Worm (Caenorhabditis elegans): Measurements from ENCODE around the gene sdhb-1.

Gene sdhb-1

ce11 chrII:9343955-9344354 lies 8.6 kb downstream of the sdhb-1 start (continued):
- TF ChIP-seq nhr-90 (tag; optimal IDR thresholded peaks at IDR 0.05; ENCODE audit: poor library complexity) (peak; percentile 48), nhr-84 (tag; optimal IDR thresholded peaks at IDR 0.05) (no peak), fkh-8 (tag; optimal IDR thresholded peaks at IDR 0.05) (no peak), mep-1 (tag; optimal IDR thresholded peaks at IDR 0.05) (peak; percentile 20), hlh-17 (GFP tag; optimal IDR thresholded peaks at IDR 0.05; ENCODE audit: borderline replicate concordance) (no peak), egl-13 (tag; optimal IDR thresholded peaks at IDR 0.05) (no peak), C16A3.4 (tag; optimal IDR thresholded peaks at IDR 0.05) (no peak), nhr-237 (tag; optimal IDR thresholded peaks at IDR 0.05) (no peak), pag-3 (tag; optimal IDR thresholded peaks at IDR 0.05; ENCODE audit: borderline replicate concordance, insufficient read depth) (no peak), unc-98 (GFP tag; IDR thresholded peaks at IDR 0.05) (no peak), nhr-76 (tag; optimal IDR thresholded peaks at IDR 0.05) (no peak), mdl-1 (tag; optimal IDR thresholded peaks at IDR 0.05) (peak in 1 of 2 experiments; percentile 70), unc-86 (tag; optimal IDR thresholded peaks at IDR 0.05) (no peak), irx-1 (tag; optimal IDR thresholded peaks at IDR 0.05) (no peak), ceh-90 (tag; optimal IDR thresholded peaks at IDR 0.05) (no peak), mab-9 (GFP tag; IDR thresholded peaks at IDR 0.05) (no peak), aly-2 (tag; optimal IDR thresholded peaks at IDR 0.05) (no peak), lsy-2 (tag; optimal IDR thresholded peaks at IDR 0.05) (peak in 1 of 2 experiments; percentile 12), ama-1 (optimal IDR thresholded peaks at IDR 0.05) (no peak), F16B12.6 (tag; optimal IDR thresholded peaks at IDR 0.05) (no peak), lin-39 (tag; optimal IDR thresholded peaks at IDR 0.05) (no peak), lin-14 (GFP tag; optimal IDR thresholded peaks at IDR 0.05) (peak; percentile 84), unc-30 (tag; optimal IDR thresholded peaks at IDR 0.05) (no peak), elt-2 (tag; optimal IDR thresholded peaks at IDR 0.05) (no peak), nhr-11 (tag; optimal IDR thresholded peaks at IDR 0.05) (no peak), ces-1 (GFP tag; optimal IDR thresholded peaks at IDR 0.05) (no peak), nhr-20 (tag; optimal IDR thresholded peaks at IDR 0.05) (peak; percentile 80), nhr-85 (tag) (peak; percentile 94), lir-3 (tag; optimal IDR thresholded peaks at IDR 0.05; ENCODE audit: poor library complexity) (no peak), C04F5.9 (tag; optimal IDR thresholded peaks at IDR 0.05) (no peak), C34B4.2 (tag; optimal IDR thresholded peaks at IDR 0.05) (no peak), Y116A8C.19 (tag; optimal IDR thresholded peaks at IDR 0.05; ENCODE audit: borderline replicate concordance) (no peak), efl-3 (GFP tag; optimal IDR thresholded peaks at IDR 0.05) (no peak)

- no peak for TF ChIP-seq egl-13 (tag; optimal IDR thresholded peaks at IDR 0.05)
- TF ChIP-seq snu-23 (GFP tag; optimal IDR thresholded peaks at IDR 0.05) = no peak
- TF ChIP-seq mep-1 (tag; optimal IDR thresholded peaks at IDR 0.05) = peak; percentile 10
These were observed 13.7 kb downstream of the sdhb-1 start, which contains the start of gene ttll-12 for ce11 chrII:9338859-9339258. Gene ttll-12, plus strand, starts transcription at chrII:9338997.

- TF ChIP-seq fkh-10 (GFP tag; optimal IDR thresholded peaks at IDR 0.05) (no peak), mep-1 (tag; optimal IDR thresholded peaks at IDR 0.05) (peak; percentile 32), nhr-71 (tag; optimal IDR thresholded peaks at IDR 0.05) (no peak)
These were observed 15.9 kb downstream of the sdhb-1 start for ce11 chrII:9336651-9337050.

ce11 chrII:9333714-9334113 lies 18.8 kb downstream of the sdhb-1 start, which contains the start of gene scp-1:
Gene scp-1, plus strand, starts transcription at chrII:9334014.
- TF ChIP-seq fkh-4 (tag; optimal IDR thresholded peaks at IDR 0.05; ENCODE audit: borderline replicate concordance) (no peak), vab-15 (tag; optimal IDR thresholded peaks at IDR 0.05) (no peak), lir-3 (tag; optimal IDR thresholded peaks at IDR 0.05; ENCODE audit: poor library complexity) (no peak), snu-23 (GFP tag; optimal IDR thresholded peaks at IDR 0.05) (no peak), snpc-4 (tag; optimal IDR thresholded peaks at IDR 0.05) (no peak), nhr-76 (tag; optimal IDR thresholded peaks at IDR 0.05) (no peak), aha-1 (tag; optimal IDR thresholded peaks at IDR 0.05) (no peak)
